Worm (Caenorhabditis elegans) whole organism, L1 larva: ENCODE results near the gene C03B1.1.

Experiments used
- elt-2 ChIP-seq: sonication (generic microtip); optimal IDR thresholded peaks from 2 replicates; lab custom pipeline; 2016; ENCODE audit warnings: missing genetic modification characterization, mild to moderate bottlenecking, inconsistent platforms, missing compliant biosample characterization, missing genetic modification reagents
- fkh-10 ChIP-seq: sonication (generic microtip); optimal IDR thresholded peaks from 2 replicates; lab custom pipeline; 2017; ENCODE audit warnings: missing biosample characterization, missing genetic modification reagents, missing genetic modification characterization
- fos-1 ChIP-seq: fragments of 150-350 bp; optimal IDR thresholded peaks from 2 replicates; lab custom pipeline; 2014; ENCODE audit warnings: missing biosample characterization, missing genetic modification characterization
- lin-35 ChIP-seq, 2 experiments: fragments of 150-350 bp; optimal IDR thresholded peaks; 2 replicates each; lab custom pipeline; 2014; ENCODE audit warnings: missing biosample characterization in 2 of 2, missing genetic modification characterization in 2 of 2, missing genetic modification reagents in 2 of 2
- lin-39 ChIP-seq: fragments of 150-350 bp; optimal IDR thresholded peaks from 2 replicates; lab custom pipeline; 2014; ENCODE audit warnings: missing biosample characterization, missing genetic modification reagents, missing genetic modification characterization
- tbx-2 ChIP-seq: sonication (generic microtip); optimal IDR thresholded peaks from 2 replicates; lab custom pipeline; 2016; ENCODE audit warnings: missing genetic modification characterization, missing compliant biosample characterization
- unc-62 ChIP-seq: fragments of 150-350 bp; optimal IDR thresholded peaks from 2 replicates; lab custom pipeline; 2014; ENCODE audit warnings: missing biosample characterization, missing genetic modification reagents, missing genetic modification characterization
- unc-86 ChIP-seq: sonication (generic microtip); optimal IDR thresholded peaks from 2 replicates; lab custom pipeline; 2016; ENCODE audit warnings: missing genetic modification characterization, missing compliant biosample characterization
- ztf-11 ChIP-seq, 2 experiments: sonication (generic microtip); optimal IDR thresholded peaks; 2 replicates each; lab custom pipeline; 2016 to 2017; ENCODE audit warnings: missing genetic modification characterization in 2 of 2, missing biosample characterization in 1 of 2, missing compliant biosample characterization in 1 of 2
- ztf-4 ChIP-seq: fragments of 150-350 bp; optimal IDR thresholded peaks from 2 replicates; lab custom pipeline; 2014; ENCODE audit warnings: missing biosample characterization, missing genetic modification characterization

- TF ChIP-seq fkh-10 (no peak), tbx-2 (tag; lab: Kevin White, UChicago) (no peak), unc-62 (GFP tag; lab: Kevin White, UChicago) (no peak), lin-39 (no peak), unc-86 (tag; lab: Kevin White, UChicago) (no peak), ztf-11 (tag; optimal IDR thresholded peaks at IDR 0.05; lab: Kevin White, UChicago) (no peak), elt-2 (no peak), fos-1 (tag; lab: Kevin White, UChicago) (no peak), ztf-4 (tag; lab: Kevin White, UChicago) (no peak), lin-35 (GFP tag; optimal IDR thresholded peaks at IDR 0.05; lab: Kevin White, UChicago) (no peak)
These were observed 14.1 kb downstream of the C03B1.1 start for ce11 chrX:6388639-6389038.
